Fruit fly (Drosophila melanogaster) whole organism, adult: ENCODE data around the gene CG31997.

ENCODE experiments used
- CG11617 ChIP-seq: fragments of 200-800 bp; sonication (Bioruptor generic); optimal IDR thresholded peaks from 2 replicates; lab custom pipeline; 2017; ENCODE audit warnings: mild to moderate bottlenecking, missing biosample characterization, missing genetic modification reagents, missing genetic modification characterization
- CG12768 ChIP-seq: fragments of 200-800 bp; sonication (Bioruptor generic); optimal IDR thresholded peaks from 2 replicates; lab custom pipeline; 2017; ENCODE audit warnings: missing biosample characterization, missing genetic modification characterization, mild to moderate bottlenecking, moderate library complexity, missing genetic modification reagents
- CG14711 ChIP-seq: fragments of 200-800 bp; sonication (Bioruptor generic); optimal IDR thresholded peaks from 2 replicates; lab custom pipeline; 2018; ENCODE audit warnings: missing biosample characterization, mild to moderate bottlenecking, missing genetic modification characterization, moderate library complexity
- CG1620 ChIP-seq: fragments of 200-800 bp; sonication (Bioruptor generic); optimal IDR thresholded peaks from 2 replicates; lab custom pipeline; 2016; ENCODE audit warnings: missing biosample characterization, missing genetic modification characterization
- CG33017 ChIP-seq: fragments of 200-800 bp; sonication (Bioruptor generic); optimal IDR thresholded peaks from 2 replicates; lab custom pipeline; 2018; ENCODE audit warnings: missing biosample characterization, mild to moderate bottlenecking, missing genetic modification characterization, moderate library complexity
- CG5204 ChIP-seq: fragments of 200-800 bp; sonication (Bioruptor generic); optimal IDR thresholded peaks from 2 replicates; lab custom pipeline; 2016; ENCODE audit warnings: missing biosample characterization, missing genetic modification characterization
- CG7045 ChIP-seq: fragments of 200-800 bp; sonication (Bioruptor generic); optimal IDR thresholded peaks from 2 replicates; lab custom pipeline; 2017; ENCODE audit warnings: missing biosample characterization, mild to moderate bottlenecking, missing genetic modification characterization
- CG7101 ChIP-seq: fragments of 200-800 bp; sonication (Bioruptor generic); optimal IDR thresholded peaks from 2 replicates; lab custom pipeline; 2018; ENCODE audit warnings: missing biosample characterization, mild to moderate bottlenecking, missing genetic modification characterization, moderate library complexity
- Clk ChIP-seq: fragments of 200-800 bp; sonication (Bioruptor generic); optimal IDR thresholded peaks from 2 replicates; lab custom pipeline; 2017; ENCODE audit warnings: missing biosample characterization, missing genetic modification characterization
- Crg-1 ChIP-seq: fragments of 200-800 bp; sonication (Bioruptor generic); optimal IDR thresholded peaks from 2 replicates; lab custom pipeline; 2016; ENCODE audit warnings: missing biosample characterization, missing genetic modification characterization
- Hr96 ChIP-seq: fragments of 200-800 bp; sonication (Bioruptor generic); optimal IDR thresholded peaks from 2 replicates; lab custom pipeline; 2016; ENCODE audit warnings: missing biosample characterization, missing genetic modification characterization
- Mnt ChIP-seq: fragments of 200-800 bp; sonication (Bioruptor generic); optimal IDR thresholded peaks from 2 replicates; lab custom pipeline; 2016; ENCODE audit warnings: missing biosample characterization, mild to moderate bottlenecking, missing genetic modification characterization
- bab1 ChIP-seq: fragments of 200-800 bp; sonication (Bioruptor generic); optimal IDR thresholded peaks from 3 replicates; lab custom pipeline; 2019; ENCODE audit warnings: missing biosample characterization, mild to moderate bottlenecking, missing genetic modification characterization, moderate library complexity
- cic ChIP-seq: fragments of 200-800 bp; sonication (Bioruptor generic); optimal IDR thresholded peaks from 2 replicates; lab custom pipeline; 2017; ENCODE audit warnings: missing biosample characterization, mild to moderate bottlenecking, missing genetic modification characterization, moderate library complexity
- cnc ChIP-seq, 2 experiments: fragments of >200 bp; optimal IDR thresholded peaks; 2 replicates each; lab custom pipeline; 2017
- kay ChIP-seq: fragments of 200-800 bp; sonication (Bioruptor generic); peaks from one replicate; lab custom pipeline; 2016; ENCODE audit warnings: missing biosample characterization, missing genetic modification characterization, borderline replicate concordance
- ovo ChIP-seq: fragments of 200-800 bp; sonication (Bioruptor generic); optimal IDR thresholded peaks from 2 replicates; lab custom pipeline; 2016; ENCODE audit warnings: missing biosample characterization, missing genetic modification characterization
- pad ChIP-seq: fragments of 200-800 bp; sonication (Bioruptor generic); optimal IDR thresholded peaks from 3 replicates; lab custom pipeline; 2017; ENCODE audit warnings: missing biosample characterization, missing genetic modification characterization, mild to moderate bottlenecking, moderate library complexity, missing genetic modification reagents
- tj ChIP-seq: fragments of 200-800 bp; sonication (Bioruptor generic); optimal IDR thresholded peaks from 3 replicates; lab custom pipeline; 2017; ENCODE audit warnings: missing biosample characterization, mild to moderate bottlenecking, missing genetic modification characterization, moderate library complexity
- toe ChIP-seq: fragments of 200-800 bp; sonication (Bioruptor generic); optimal IDR thresholded peaks from 2 replicates; lab custom pipeline; 2016; ENCODE audit warnings: missing biosample characterization, missing genetic modification characterization

The CG31997 gene

DNA sequence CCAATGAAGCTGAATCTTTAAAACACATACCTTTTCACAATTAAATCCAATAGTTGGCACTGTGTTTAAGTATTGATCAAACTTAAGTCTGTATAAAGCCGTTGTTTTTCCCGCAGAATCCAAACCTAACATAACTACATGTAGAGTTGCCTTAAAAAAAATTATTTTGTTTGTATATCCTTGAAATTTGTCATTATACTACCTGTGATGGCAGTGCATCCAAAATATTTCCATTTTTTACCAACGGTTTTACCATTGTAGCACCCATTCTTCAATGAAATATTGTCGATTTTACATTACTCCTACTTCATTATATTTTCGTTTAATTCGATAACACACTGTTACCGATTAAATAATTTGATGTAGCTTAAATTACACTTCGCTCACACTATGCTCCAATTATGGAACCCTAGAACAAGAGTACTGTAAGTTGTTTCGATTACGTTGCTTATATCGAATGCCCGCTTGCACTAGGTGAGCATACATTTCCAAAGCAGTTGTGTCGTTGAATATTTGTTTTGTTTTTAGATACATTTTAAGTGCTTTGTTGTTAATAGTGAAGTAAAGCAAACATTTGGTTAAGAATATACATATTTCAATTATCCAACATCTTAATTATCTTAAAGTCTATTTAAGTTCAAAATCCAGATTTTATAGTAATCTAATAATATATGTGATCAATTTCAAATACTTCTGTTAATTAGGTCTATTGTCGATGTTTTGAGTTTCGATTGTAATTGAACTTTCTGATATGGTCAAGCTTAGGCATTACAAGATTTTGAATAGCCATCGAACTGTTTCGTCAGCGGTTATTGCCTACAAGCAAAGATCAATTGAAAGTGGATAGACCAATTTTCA is 23.4 kb upstream of the CG31997 start, which contains the start of gene Arl4:
Gene Arl4, minus strand, starts transcription at position 328 of the 858 bp plus-strand sequence.
- TF ChIP-seq bab1 (peak; percentile 11), CG7101 (tag; lab: Kevin White, UChicago) (no peak), CG1620 (GFP tag; lab: Kevin White, UChicago) (peak; percentile 16), CG14711 (peak; percentile 81)

dm6 chr4:175245-175644 is 19.4 kb upstream of the CG31997 start, which contains the start of gene CG33978:
Gene CG33978, minus strand, starts transcription at chr4:175639.
- no peak for TF ChIP-seq Mnt (GFP tag; lab: Kevin White, UChicago)
- TF ChIP-seq CG12768 (GFP tag; lab: Kevin White, UChicago), result no peak
- no peak for TF ChIP-seq ovo
- TF ChIP-seq pad (GFP tag; lab: Kevin White, UChicago), result no peak
- no peak for TF ChIP-seq kay (GFP tag; lab: Kevin White, UChicago)
- TF ChIP-seq cnc (optimal IDR thresholded peaks at IDR 0.05; lab: Kevin White, UChicago), result no peak
- no peak for TF ChIP-seq CG14711
- no peak for TF ChIP-seq Crg-1 (GFP tag; lab: Kevin White, UChicago)
- no peak for TF ChIP-seq cic
- TF ChIP-seq CG7101 (tag; lab: Kevin White, UChicago), result no peak
- no peak for TF ChIP-seq CG33017 (tag; lab: Kevin White, UChicago)
- TF ChIP-seq toe, result no peak
- TF ChIP-seq Hr96 (GFP tag; lab: Kevin White, UChicago), result no peak
- TF ChIP-seq bab1, result no peak
- TF ChIP-seq CG11617 (GFP tag; lab: Kevin White, UChicago), result no peak

DNA sequence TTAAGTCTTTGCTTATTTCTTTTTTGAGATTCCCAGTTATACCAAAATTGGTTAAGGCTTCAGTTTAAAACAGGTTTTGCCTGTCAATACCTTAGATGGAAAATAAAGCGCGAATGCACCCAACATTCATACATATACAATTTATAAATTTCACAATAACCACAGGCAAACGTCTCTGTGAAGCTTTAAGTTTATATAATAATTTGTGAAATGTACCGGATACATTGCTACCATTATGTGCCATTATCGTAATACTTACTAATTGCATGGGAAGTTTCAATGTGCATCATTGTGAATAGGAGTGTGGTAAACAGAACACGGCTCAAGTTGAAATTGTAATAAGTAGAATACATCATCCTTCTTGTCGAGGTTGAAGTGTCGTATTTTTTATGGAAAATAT is 18.7 kb upstream of the CG31997 start:
- no peak for TF ChIP-seq Hr96 (GFP tag; lab: Kevin White, UChicago)
- TF ChIP-seq kay (GFP tag; lab: Kevin White, UChicago), result peak; percentile 63

DNA sequence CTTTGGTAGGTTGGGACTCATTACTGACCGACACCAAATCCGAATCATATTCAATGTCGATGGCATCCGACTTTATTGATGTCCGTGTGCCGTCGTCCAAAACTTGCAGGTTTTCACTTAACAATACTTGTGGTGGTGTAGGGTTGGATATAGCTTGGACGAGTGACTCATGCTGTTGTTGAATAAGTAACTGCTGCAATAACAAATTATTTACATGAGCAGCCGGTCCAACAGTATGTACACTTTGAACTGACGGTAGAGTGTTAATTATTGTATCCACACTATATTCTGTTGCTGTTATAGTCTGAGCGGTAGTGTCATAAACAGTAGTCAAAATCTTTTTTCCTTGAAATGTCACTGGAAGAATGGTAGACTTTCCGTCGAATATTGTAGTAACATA is 11.7 kb upstream of the CG31997 start:
- TF ChIP-seq Hr96 (GFP tag; lab: Kevin White, UChicago) (no peak), CG11617 (GFP tag; lab: Kevin White, UChicago) (no peak), CG5204 (no peak)

dm6 chr4:165159-165558 is 9.3 kb upstream of the CG31997 start:
- TF ChIP-seq CG12768 (GFP tag; lab: Kevin White, UChicago), result no peak

DNA sequence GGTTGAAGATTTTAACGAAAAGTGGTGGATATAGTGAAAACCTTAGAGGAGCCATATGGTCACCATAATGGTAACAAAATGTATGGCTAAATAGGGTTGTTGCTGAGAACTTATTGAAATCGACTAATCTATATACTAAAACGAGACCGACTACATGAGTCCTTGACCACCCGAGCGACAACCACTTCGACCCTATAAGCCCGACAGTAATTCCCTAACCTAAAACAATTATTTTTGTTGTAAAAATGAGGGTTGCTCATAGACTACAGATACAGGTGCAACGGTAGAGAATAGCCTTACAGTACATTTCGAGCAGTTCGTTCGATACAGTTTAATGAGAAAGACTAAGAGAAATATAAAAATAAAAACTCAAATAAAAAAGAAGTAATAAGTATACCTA is 5.4 kb downstream of the CG31997 start, which contains the start of gene CG32006:
Gene CG32006, plus strand, starts transcription at position 312 of the 400 bp plus-strand sequence.
- TF ChIP-seq ovo, result no peak
- TF ChIP-seq tj, result no peak
- TF ChIP-seq CG5204, result no peak
- no peak for TF ChIP-seq bab1
- no peak for TF ChIP-seq Crg-1 (GFP tag; lab: Kevin White, UChicago)
- TF ChIP-seq pad (GFP tag; lab: Kevin White, UChicago), result no peak
- no peak for TF ChIP-seq Hr96 (GFP tag; lab: Kevin White, UChicago)
- no peak for TF ChIP-seq cic
- no peak for TF ChIP-seq CG12768 (GFP tag; lab: Kevin White, UChicago)
- no peak for TF ChIP-seq kay (GFP tag; lab: Kevin White, UChicago)
- TF ChIP-seq CG33017 (tag; lab: Kevin White, UChicago), result no peak
- TF ChIP-seq cnc (optimal IDR thresholded peaks at IDR 0.05; lab: Kevin White, UChicago), result no peak
- TF ChIP-seq CG1620 (GFP tag; lab: Kevin White, UChicago), result no peak
- TF ChIP-seq toe, result no peak

dm6 chr4:149123-149522 is 6.7 kb downstream of the CG31997 start:
- TF ChIP-seq CG7045 (no peak), toe (no peak), CG33017 (tag; lab: Kevin White, UChicago) (no peak), tj (no peak), cnc (optimal IDR thresholded peaks at IDR 0.05; lab: Kevin White, UChicago) (no peak), CG12768 (GFP tag; lab: Kevin White, UChicago) (no peak), CG7101 (tag; lab: Kevin White, UChicago) (no peak), Clk (GFP tag; lab: Kevin White, UChicago) (no peak)

- TF ChIP-seq tj, result peak; percentile 23
- no peak for TF ChIP-seq CG11617 (GFP tag; lab: Kevin White, UChicago)
- peak; percentile 19 for TF ChIP-seq cic
Observed at dm6 chr4:135953-136352, 19.9 kb downstream of the CG31997 start.
